Fruit fly (Drosophila melanogaster): ENCODE measurements around the gene CCT3.

The CCT3 gene

dm6 chr3R:16664144-16664825 lies 16.9 kb downstream of the CCT3 start:
- TF ChIP-seq CG33017 (tag; optimal IDR thresholded peaks at IDR 0.05): no peak

DNA sequence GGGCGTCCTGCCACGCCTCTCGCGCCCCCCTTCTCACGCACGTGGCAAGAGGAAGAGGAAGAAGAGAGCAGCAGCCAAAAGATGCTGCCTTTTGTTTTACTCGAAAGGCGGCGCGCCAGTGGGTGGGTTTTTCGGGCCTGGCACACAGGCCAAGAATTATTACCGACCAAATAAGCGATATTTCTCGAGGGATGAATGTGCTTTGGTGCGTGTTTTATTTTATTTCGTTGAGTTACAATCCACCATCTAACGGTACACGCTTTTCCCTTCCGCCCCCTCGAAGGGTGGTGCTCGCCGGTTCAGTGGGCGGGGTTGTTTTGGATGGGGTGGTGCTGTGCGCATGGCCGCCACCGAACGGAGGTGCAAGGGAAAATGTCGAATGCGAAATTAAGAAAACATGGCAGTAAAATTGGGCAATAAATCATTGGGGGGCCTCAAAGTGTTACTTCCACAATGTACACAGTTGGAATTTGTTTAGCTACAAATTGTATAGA lies 24.9 kb downstream of the CCT3 start:
- no peak for TF ChIP-seq CG7045 (GFP tag; optimal IDR thresholded peaks at IDR 0.05)
- TF ChIP-seq Mnt (GFP tag; optimal IDR thresholded peaks at IDR 0.05): no peak
- TF ChIP-seq cnc (optimal IDR thresholded peaks at IDR 0.05): no peak
- TF ChIP-seq tj (GFP tag; optimal IDR thresholded peaks at IDR 0.05): no peak
- no peak for TF ChIP-seq CG11617 (GFP tag; optimal IDR thresholded peaks at IDR 0.05)
- no peak for TF ChIP-seq Hr96 (GFP tag; optimal IDR thresholded peaks at IDR 0.05)
- no peak for TF ChIP-seq cic (GFP tag; optimal IDR thresholded peaks at IDR 0.05)
- no peak for TF ChIP-seq CG14711 (tag; optimal IDR thresholded peaks at IDR 0.05)
- TF ChIP-seq toe (GFP tag; optimal IDR thresholded peaks at IDR 0.05): no peak
- no peak for TF ChIP-seq ovo (GFP tag; optimal IDR thresholded peaks at IDR 0.05)
- TF ChIP-seq Clk (GFP tag; optimal IDR thresholded peaks at IDR 0.05): no peak
- no peak for TF ChIP-seq Crg-1 (GFP tag; optimal IDR thresholded peaks at IDR 0.05)

DNA sequence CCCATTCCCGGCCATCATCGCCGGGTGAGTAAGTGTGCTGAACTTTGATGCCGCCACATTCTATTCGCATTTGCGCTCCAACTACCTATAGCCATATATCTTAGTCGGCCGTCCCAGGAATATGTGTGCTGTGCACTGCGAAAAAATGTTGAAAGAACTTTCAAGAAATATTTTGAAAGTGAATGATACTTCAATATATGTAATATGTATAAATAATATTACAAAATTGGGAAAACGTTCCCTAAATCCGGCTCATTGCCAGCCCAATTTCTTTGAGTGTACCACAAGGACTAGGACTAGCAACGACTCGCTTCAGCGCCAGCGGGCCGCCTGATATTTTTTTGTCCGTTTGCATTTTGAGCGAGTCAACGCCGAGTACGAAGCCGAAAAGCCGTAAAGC lies 25.8 kb downstream of the CCT3 start:
- TF ChIP-seq CG14711 (tag; optimal IDR thresholded peaks at IDR 0.05) (no peak), ovo (GFP tag; optimal IDR thresholded peaks at IDR 0.05) (no peak), Crg-1 (GFP tag; optimal IDR thresholded peaks at IDR 0.05) (no peak), bab1 (GFP tag; optimal IDR thresholded peaks at IDR 0.05) (no peak)

- TF ChIP-seq kay (GFP tag; ENCODE audit: borderline replicate concordance) (no peak), CG5204 (GFP tag; optimal IDR thresholded peaks at IDR 0.05) (no peak), CG14711 (tag; optimal IDR thresholded peaks at IDR 0.05) (no peak), ovo (GFP tag; optimal IDR thresholded peaks at IDR 0.05) (no peak), pad (GFP tag; optimal IDR thresholded peaks at IDR 0.05) (no peak), Mnt (GFP tag; optimal IDR thresholded peaks at IDR 0.05) (no peak), CG7101 (tag; optimal IDR thresholded peaks at IDR 0.05) (no peak), CG7045 (GFP tag; optimal IDR thresholded peaks at IDR 0.05) (no peak), Hr96 (GFP tag; optimal IDR thresholded peaks at IDR 0.05) (no peak), Crg-1 (GFP tag; optimal IDR thresholded peaks at IDR 0.05) (no peak)
Measured at dm6 chr3R:16676518-16676917, 29.1 kb downstream of the CCT3 start.

- TF ChIP-seq toe (GFP tag; optimal IDR thresholded peaks at IDR 0.05) (no peak), CG33017 (tag; optimal IDR thresholded peaks at IDR 0.05) (no peak), ovo (GFP tag; optimal IDR thresholded peaks at IDR 0.05) (no peak)
Measured at dm6 chr3R:16677934-16678333, 30.5 kb downstream of the CCT3 start.

DNA sequence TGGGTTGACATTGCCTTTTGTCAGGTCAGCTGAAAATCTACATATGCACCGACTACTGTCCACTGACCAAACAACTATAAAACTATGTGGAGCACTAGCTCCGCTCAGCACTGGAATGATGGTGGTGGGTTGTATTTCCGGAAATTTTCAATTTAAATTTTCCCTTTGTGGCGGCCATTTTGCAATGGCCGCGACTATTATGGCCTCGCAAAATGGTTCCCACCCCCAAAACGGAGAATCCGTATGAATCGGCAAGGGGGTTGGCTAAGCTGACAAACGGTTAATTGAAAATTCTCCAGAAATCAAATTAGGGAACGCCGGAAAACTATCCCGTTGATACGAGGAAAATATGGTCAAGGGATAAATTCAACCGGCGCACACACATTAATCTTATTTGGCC lies 35.5 kb downstream of the CCT3 start:
- no peak for TF ChIP-seq cic (GFP tag; optimal IDR thresholded peaks at IDR 0.05)
- peak; percentile 25 for TF ChIP-seq kay (GFP tag; ENCODE audit: borderline replicate concordance)
- TF ChIP-seq pad (GFP tag; optimal IDR thresholded peaks at IDR 0.05): no peak
- TF ChIP-seq Hr96 (GFP tag; optimal IDR thresholded peaks at IDR 0.05): no peak
- TF ChIP-seq ovo (GFP tag; optimal IDR thresholded peaks at IDR 0.05): no peak
- no peak for TF ChIP-seq CG7101 (tag; optimal IDR thresholded peaks at IDR 0.05)
- no peak for TF ChIP-seq cnc (optimal IDR thresholded peaks at IDR 0.05)
